In genomic region chrX:11162778-11163584, ce11 we compare ENCODE assay signal across 3 worm cellular contexts.
TF ChIP-seq lines count a peak whose summit lies in the region.

No protein-coding gene starts in this region.

TF ChIP-seq in whole organism, L3 larva, 47 proteins besides CTCF, POLR2A, EP300 and RAD21:
- peak; percentile 33 for TF ChIP-seq elt-2 (tag; optimal IDR thresholded peaks at IDR 0.05; lab: Kevin White, UChicago)
- no peak for TF ChIP-seq lsy-12 (tag; optimal IDR thresholded peaks at IDR 0.05; lab: Kevin White, UChicago)
- peak; percentile 18 for TF ChIP-seq nhr-43 (tag; optimal IDR thresholded peaks at IDR 0.05; lab: Kevin White, UChicago; ENCODE audit: poor library complexity, severe bottlenecking)

TF ChIP-seq in whole organism, L4 larva, 104 proteins besides CTCF, POLR2A, EP300 and RAD21:
- TF ChIP-seq saeg-2 (GFP tag; IDR thresholded peaks at IDR 0.05; lab: Robert Waterston, UW) (0 out of 2 replicates have a peak, but pooled peaks have one; percentile 34), F44E2.7 (GFP tag; IDR thresholded peaks at IDR 0.05; lab: Robert Waterston, UW) (peak; percentile 70; the same call in 1 of the 2 replicates), rbr-2 (tag; optimal IDR thresholded peaks at IDR 0.05; lab: Kevin White, UChicago) (peak; percentile 15), mdt-29 (GFP tag; IDR thresholded peaks at IDR 0.05; lab: Robert Waterston, UW) (peak; percentile 36; the same call in 1 of the 2 replicates), daf-16 (GFP tag; optimal IDR thresholded peaks at IDR 0.05; lab: Kevin White, UChicago) (peak in 1 of 2 experiments; percentile 67), daf-16 (tag; optimal IDR thresholded peaks at IDR 0.05; lab: Kevin White, UChicago) (no peak), lim-7 (GFP tag; IDR thresholded peaks at IDR 0.05; lab: Robert Waterston, UW) (peak; percentile 84), pqm-1 (tag; optimal IDR thresholded peaks at IDR 0.05; lab: Kevin White, UChicago) (no peak), madf-5 (GFP tag; IDR thresholded peaks at IDR 0.05; lab: Robert Waterston, UW) (peak; percentile 25 to 63; a peak in 1 of 4 replicates), duxl-1 (tag; optimal IDR thresholded peaks at IDR 0.05; lab: Kevin White, UChicago; ENCODE audit: poor library complexity) (peak; percentile 39), Y105C5A.15 (GFP tag; IDR thresholded peaks at IDR 0.05; lab: Robert Waterston, UW) (peak; percentile 62; the same call in 1 of the 2 replicates), arid-1 (GFP tag; conservative IDR thresholded peaks at IDR 0.05; lab: Robert Waterston, UW) (0 out of 2 replicates have a peak, but pooled peaks have one; percentile 47), daf-12 (tag; optimal IDR thresholded peaks at IDR 0.05; lab: Kevin White, UChicago) (no peak), nhr-48 (tag; optimal IDR thresholded peaks at IDR 0.05; lab: Kevin White, UChicago) (peak; percentile 30), tra-1 (GFP tag; IDR thresholded peaks at IDR 0.05; lab: Robert Waterston, UW) (peak; percentile 17), ctbp-1 (GFP tag; IDR thresholded peaks at IDR 0.05; lab: Robert Waterston, UW) (peak; percentile 56; the same call in 1 of the 2 replicates), D1046.2 (GFP tag; IDR thresholded peaks at IDR 0.05; lab: Robert Waterston, UW) (no peak), Y75B8A.6 (GFP tag; IDR thresholded peaks at IDR 0.05; lab: Robert Waterston, UW) (no peak), F26F4.8 (GFP tag; conservative IDR thresholded peaks at IDR 0.05; lab: Robert Waterston, UW) (peak; percentile 67), spr-3 (GFP tag; optimal IDR thresholded peaks at IDR 0.05; lab: Kevin White, UChicago) (peak; percentile 24), gei-8 (GFP tag; optimal IDR thresholded peaks at IDR 0.05; lab: Kevin White, UChicago) (no peak), vab-7 (GFP tag; IDR thresholded peaks at IDR 0.05; lab: Robert Waterston, UW) (peak; percentile 67), dmd-6 (GFP tag; IDR thresholded peaks at IDR 0.05; lab: Robert Waterston, UW) (peak; percentile 35; the same call in 1 of the 2 replicates), pha-4 (GFP tag; IDR thresholded peaks at IDR 0.05; lab: Robert Waterston, UW) (peak; percentile 41; the same call in 1 of the 2 replicates), pha-4 (tag; optimal IDR thresholded peaks at IDR 0.05; lab: Kevin White, UChicago) (no peak), lin-13 (GFP tag; optimal IDR thresholded peaks at IDR 0.05; lab: Kevin White, UChicago) (no peak), aha-1 (tag; lab: Kevin White, UChicago) (peak; percentile 40), tag-97 (GFP tag; IDR thresholded peaks at IDR 0.05; lab: Robert Waterston, UW) (0 out of 2 replicates have a peak, but pooled peaks have one; percentile 53)

TF ChIP-seq in whole organism, young adult, 124 proteins besides CTCF, POLR2A, EP300 and RAD21 (continues in another document):
- TF ChIP-seq nhr-90 (tag; optimal IDR thresholded peaks at IDR 0.05; lab: Kevin White, UChicago) (peak; percentile 62), nhr-179 (tag; optimal IDR thresholded peaks at IDR 0.05; lab: Kevin White, UChicago) (peak; percentile 78), aptf-2 (GFP tag; conservative IDR thresholded peaks at IDR 0.05; lab: Robert Waterston, UW) (no peak), ztf-18 (tag; optimal IDR thresholded peaks at IDR 0.05; lab: Kevin White, UChicago) (peak; percentile 52), nhr-27 (tag; optimal IDR thresholded peaks at IDR 0.05; lab: Kevin White, UChicago) (peak; percentile 45), aptf-3 (GFP tag; IDR thresholded peaks at IDR 0.05; lab: Robert Waterston, UW) (peak; percentile 51; the same call in 1 of the 2 replicates), ceh-27 (GFP tag; optimal IDR thresholded peaks at IDR 0.05; lab: Kevin White, UChicago) (no peak), ztf-25 (GFP tag; IDR thresholded peaks at IDR 0.05; lab: Robert Waterston, UW) (0 out of 2 replicates have a peak, but pooled peaks have one; percentile 61), ztf-28 (GFP tag; IDR thresholded peaks at IDR 0.05; lab: Robert Waterston, UW) (0 out of 2 replicates have a peak, but pooled peaks have one; percentile 32), lin-26 (GFP tag; IDR thresholded peaks at IDR 0.05; lab: Robert Waterston, UW) (peak; percentile 87), rcor-1 (GFP tag; IDR thresholded peaks at IDR 0.05; lab: Robert Waterston, UW) (peak; percentile 38; the same call in 1 of the 2 replicates), mcd-1 (GFP tag; IDR thresholded peaks at IDR 0.05; lab: Robert Waterston, UW) (no peak), ztf-26 (tag; optimal IDR thresholded peaks at IDR 0.05; lab: Kevin White, UChicago) (no peak), T26A5.8 (tag; optimal IDR thresholded peaks at IDR 0.05; lab: Kevin White, UChicago) (no peak), nhr-120 (GFP tag; IDR thresholded peaks at IDR 0.05; lab: Robert Waterston, UW) (no peak), nhr-80 (tag; optimal IDR thresholded peaks at IDR 0.05; lab: Kevin White, UChicago) (no peak), egl-18 (GFP tag; IDR thresholded peaks at IDR 0.05; lab: Robert Waterston, UW) (no peak), B0261.1 (tag; optimal IDR thresholded peaks at IDR 0.05; lab: Kevin White, UChicago) (peak; percentile 72), mes-4 (tag; optimal IDR thresholded peaks at IDR 0.05; lab: Kevin White, UChicago) (peak; percentile 34), nfyb-1 (GFP tag; IDR thresholded peaks at IDR 0.05; lab: Robert Waterston, UW) (0 out of 2 replicates have a peak, but pooled peaks have one; percentile 12), Y53F4B.3 (GFP tag; IDR thresholded peaks at IDR 0.05; lab: Robert Waterston, UW) (0 out of 2 replicates have a peak, but pooled peaks have one; percentile 21), ceh-40 (GFP tag; IDR thresholded peaks at IDR 0.05; lab: Robert Waterston, UW) (0 out of 2 replicates have a peak, but pooled peaks have one; percentile 63), Y56A3A.18 (GFP tag; IDR thresholded peaks at IDR 0.05; lab: Robert Waterston, UW) (peak; percentile 62; the same call in 1 of the 2 replicates), snpc-1.3 (tag; optimal IDR thresholded peaks at IDR 0.05; lab: Kevin White, UChicago; ENCODE audit: insufficient read depth) (peak; percentile 56), efl-1 (GFP tag; optimal IDR thresholded peaks at IDR 0.05; lab: Kevin White, UChicago) (no peak), attf-6 (GFP tag; IDR thresholded peaks at IDR 0.05; lab: Robert Waterston, UW) (peak; percentile 39; the same call in 1 of the 2 replicates), rpc-1 (optimal IDR thresholded peaks at IDR 0.05; lab: Kevin White, UChicago) (peak; percentile 85), rpc-1 (tag; optimal IDR thresholded peaks at IDR 0.05; lab: Kevin White, UChicago) (peak; percentile 86), hrde-1 (tag; optimal IDR thresholded peaks at IDR 0.05; lab: Kevin White, UChicago; ENCODE audit: borderline replicate concordance) (peak; percentile 68), fkh-3 (tag; optimal IDR thresholded peaks at IDR 0.05; lab: Kevin White, UChicago) (no peak), ZK185.1 (tag; optimal IDR thresholded peaks at IDR 0.05; lab: Kevin White, UChicago; ENCODE audit: poor library complexity, severe bottlenecking) (peak; percentile 66), F52B5.7 (tag; optimal IDR thresholded peaks at IDR 0.05; lab: Kevin White, UChicago) (no peak), T07F8.4 (tag; optimal IDR thresholded peaks at IDR 0.05; lab: Kevin White, UChicago) (peak; percentile 46), Y95B8A.8 (GFP tag; IDR thresholded peaks at IDR 0.05; lab: Robert Waterston, UW) (0 out of 2 replicates have a peak, but pooled peaks have one; percentile 39), tbp1 (GFP tag; optimal IDR thresholded peaks at IDR 0.05; lab: Kevin White, UChicago) (peak; percentile 87), let-607 (tag; optimal IDR thresholded peaks at IDR 0.05; lab: Kevin White, UChicago) (peak in 1 of 2 experiments; percentile 28), D2030.7 (GFP tag; IDR thresholded peaks at IDR 0.05; lab: Robert Waterston, UW) (peak; percentile 78), him-1 (tag; optimal IDR thresholded peaks at IDR 0.05; lab: Kevin White, UChicago) (peak; percentile 77), bed-1 (GFP tag; IDR thresholded peaks at IDR 0.05; lab: Robert Waterston, UW) (no peak), zim-3 (tag; optimal IDR thresholded peaks at IDR 0.05; lab: Kevin White, UChicago) (peak; percentile 18), dox-1 (GFP tag; IDR thresholded peaks at IDR 0.05; lab: Robert Waterston, UW) (peak; percentile 42; the same call in 1 of the 2 replicates), ztf-3 (GFP tag; optimal IDR thresholded peaks at IDR 0.05; lab: Kevin White, UChicago) (no peak), ama-1 (optimal IDR thresholded peaks at IDR 0.05; lab: Kevin White, UChicago) (no peak), ama-1 (GFP tag; optimal IDR thresholded peaks at IDR 0.05; lab: Kevin White, UChicago) (peak in 1 of 2 experiments; percentile 55), F49E8.2 (tag; optimal IDR thresholded peaks at IDR 0.05; lab: Kevin White, UChicago; ENCODE audit: insufficient read depth) (no peak), F37B4.10 (GFP tag; IDR thresholded peaks at IDR 0.05; lab: Robert Waterston, UW) (no peak), die-1 (tag; optimal IDR thresholded peaks at IDR 0.05; lab: Kevin White, UChicago) (peak; percentile 64), ekl-4 (GFP tag; IDR thresholded peaks at IDR 0.05; lab: Robert Waterston, UW) (peak; percentile 34; the same call in 1 of the 2 replicates), rec-8 (tag; optimal IDR thresholded peaks at IDR 0.05; lab: Kevin White, UChicago) (peak; percentile 38 to 47), hmg-20 (GFP tag; IDR thresholded peaks at IDR 0.05; lab: Robert Waterston, UW) (no peak), B0035.1 (tag; optimal IDR thresholded peaks at IDR 0.05; lab: Kevin White, UChicago) (peak; percentile 5), snpc-4 (GFP tag; optimal IDR thresholded peaks at IDR 0.05; lab: Kevin White, UChicago) (no peak), snpc-4 (tag; optimal IDR thresholded peaks at IDR 0.05; lab: Kevin White, UChicago) (peak in 1 of 4 experiments; percentile 33), lin-35 (GFP tag; optimal IDR thresholded peaks at IDR 0.05; lab: Kevin White, UChicago) (no peak), F55B11.4 (tag; optimal IDR thresholded peaks at IDR 0.05; lab: Kevin White, UChicago; ENCODE audit: borderline replicate concordance, insufficient read depth) (no peak), mxl-1 (tag; optimal IDR thresholded peaks at IDR 0.05; lab: Kevin White, UChicago) (peak; percentile 40), hmg-1.2 (GFP tag; IDR thresholded peaks at IDR 0.05; lab: Robert Waterston, UW) (peak; percentile 38; the same call in 1 of the 2 replicates), pbrm-1 (GFP tag; IDR thresholded peaks at IDR 0.05; lab: Robert Waterston, UW) (peak; percentile 80)
